Worm (Caenorhabditis elegans) whole organism, L1 larva: Measurements from ENCODE around the gene slc-17.1.

Experiments used
- C04F5.9 ChIP-seq: sonication (generic microtip); optimal IDR thresholded peaks from 2 replicates; lab custom pipeline; 2016; ENCODE audit warnings: missing genetic modification characterization, missing compliant biosample characterization
- C16A3.4 ChIP-seq: fragments of 150-350 bp; optimal IDR thresholded peaks from 2 replicates; lab custom pipeline; 2014; ENCODE audit warnings: missing biosample characterization, missing genetic modification characterization
- C34B4.2 ChIP-seq: sonication (generic microtip); optimal IDR thresholded peaks from 2 replicates; lab custom pipeline; 2017; ENCODE audit warnings: mild to moderate bottlenecking, missing genetic modification characterization, missing compliant biosample characterization
- F16B12.6 ChIP-seq: fragments of 150-350 bp; optimal IDR thresholded peaks from 2 replicates; lab custom pipeline; 2014; ENCODE audit warnings: missing biosample characterization, missing genetic modification characterization
- Y116A8C.19 ChIP-seq: sonication (generic microtip); optimal IDR thresholded peaks from 2 replicates; lab custom pipeline; 2016; ENCODE audit warnings: missing compliant biosample characterization, missing genetic modification characterization, borderline replicate concordance
- aha-1 ChIP-seq: fragments of 150-350 bp; optimal IDR thresholded peaks from 2 replicates; lab custom pipeline; 2014; ENCODE audit warnings: missing biosample characterization, missing genetic modification characterization
- aly-2 ChIP-seq: fragments of 150-350 bp; optimal IDR thresholded peaks from 2 replicates; lab custom pipeline; 2014; ENCODE audit warnings: missing biosample characterization, missing genetic modification characterization
- ama-1 ChIP-seq: fragments of 150-350 bp; optimal IDR thresholded peaks from 2 replicates; lab custom pipeline; 2014
- blmp-1 ChIP-seq: fragments of 150-350 bp; optimal IDR thresholded peaks from 2 replicates; lab custom pipeline; 2014; ENCODE audit warnings: missing biosample characterization, missing genetic modification characterization
- ceh-8 ChIP-seq: fragments of 200-800 bp; sonication (Bioruptor generic); optimal IDR thresholded peaks from 2 replicates; lab custom pipeline; 2018; ENCODE audit warnings: mild to moderate bottlenecking, missing genetic modification characterization, moderate library complexity, missing compliant biosample characterization
- ceh-90 ChIP-seq: sonication (generic microtip); optimal IDR thresholded peaks from 2 replicates; lab custom pipeline; 2016; ENCODE audit warnings: missing genetic modification characterization, missing compliant biosample characterization
- dsc-1 ChIP-seq: sonication (generic microtip); optimal IDR thresholded peaks from 2 replicates; lab custom pipeline; 2016; ENCODE audit warnings: mild to moderate bottlenecking, missing genetic modification characterization, missing compliant biosample characterization
- efl-1 ChIP-seq, 4 experiments: fragments of 150-350 bp; optimal IDR thresholded peaks in 3 of 4; peaks in 1 of 4; 1 replicate in 1 of 4; 2 replicates in 3 of 4; lab custom pipeline; 2014; ENCODE audit warnings: missing biosample characterization in 2 of 4, missing genetic modification characterization in 2 of 4, missing genetic modification reagents in 2 of 4
- efl-3 ChIP-seq: fragments of 200-800 bp; sonication (Bioruptor generic); optimal IDR thresholded peaks from 2 replicates; lab custom pipeline; 2018; ENCODE audit warnings: mild to moderate bottlenecking, missing genetic modification characterization, missing compliant biosample characterization
- egl-27 ChIP-seq, 2 experiments: fragments of 150-350 bp in 1 of 2; sonication (generic microtip); optimal IDR thresholded peaks; 3 replicates each; lab custom pipeline; 2017 to 2018; ENCODE audit warnings: missing biosample characterization in 2 of 2, missing genetic modification characterization in 2 of 2, missing genetic modification reagents in 2 of 2
- elt-2 ChIP-seq: sonication (generic microtip); optimal IDR thresholded peaks from 2 replicates; lab custom pipeline; 2016; ENCODE audit warnings: missing genetic modification characterization, mild to moderate bottlenecking, inconsistent platforms, missing compliant biosample characterization, missing genetic modification reagents
- ets-5 ChIP-seq: fragments of 200-800 bp; sonication (Bioruptor generic); IDR thresholded peaks from 2 replicates; pipeline ENCODE4 v1.3.6; 2022; ENCODE audit warnings: missing genetic modification characterization, missing compliant biosample characterization
- fkh-8 ChIP-seq: sonication (generic microtip); optimal IDR thresholded peaks from 2 replicates; lab custom pipeline; 2016; ENCODE audit warnings: mild to moderate bottlenecking, missing genetic modification characterization, missing compliant biosample characterization
- grh-1 ChIP-seq: fragments of 200-800 bp; sonication (Bioruptor generic); IDR thresholded peaks from 2 replicates; pipeline ENCODE4 v1.3.6; 2022; ENCODE audit warnings: missing genetic modification reagents, missing genetic modification characterization, missing compliant biosample characterization
- hlh-17 ChIP-seq: fragments of 200-800 bp; sonication (Bioruptor generic); optimal IDR thresholded peaks from 2 replicates; lab custom pipeline; 2018; ENCODE audit warnings: missing genetic modification characterization, mild to moderate bottlenecking, missing compliant biosample characterization, moderate library complexity, borderline replicate concordance
- hlh-4 ChIP-seq: sonication (generic microtip); optimal IDR thresholded peaks from 2 replicates; lab custom pipeline; 2016; ENCODE audit warnings: mild to moderate bottlenecking, missing genetic modification characterization, missing compliant biosample characterization
- isw-1 ChIP-seq: fragments of 200-800 bp; sonication (Bioruptor generic); IDR thresholded peaks from 2 replicates; pipeline ENCODE4 v1.3.6; 2022; ENCODE audit warnings: missing genetic modification characterization, missing compliant biosample characterization
- jun-1 ChIP-seq: fragments of 150-350 bp; optimal IDR thresholded peaks from 2 replicates; lab custom pipeline; 2014; ENCODE audit warnings: missing biosample characterization, missing genetic modification reagents, missing genetic modification characterization
- lin-35 ChIP-seq, 2 experiments: fragments of 150-350 bp; optimal IDR thresholded peaks; 2 replicates each; lab custom pipeline; 2014; ENCODE audit warnings: missing biosample characterization in 2 of 2, missing genetic modification characterization in 2 of 2, missing genetic modification reagents in 2 of 2
- lin-39 ChIP-seq: fragments of 150-350 bp; optimal IDR thresholded peaks from 2 replicates; lab custom pipeline; 2014; ENCODE audit warnings: missing biosample characterization, missing genetic modification reagents, missing genetic modification characterization
- mab-9 ChIP-seq: fragments of 200-800 bp; sonication (Bioruptor generic); IDR thresholded peaks from 2 replicates; pipeline ENCODE4 v1.3.6; 2022; ENCODE audit warnings: missing genetic modification reagents, missing genetic modification characterization, missing compliant biosample characterization
- mdl-1 ChIP-seq, 2 experiments: fragments of 150-350 bp; optimal IDR thresholded peaks; 2 replicates each; lab custom pipeline; 2014 to 2017; ENCODE audit warnings: missing biosample characterization in 2 of 2, missing genetic modification characterization in 2 of 2, inconsistent platforms in 1 of 2
- mef-2 ChIP-seq: fragments of 150-350 bp; optimal IDR thresholded peaks from 2 replicates; lab custom pipeline; 2014; ENCODE audit warnings: missing biosample characterization, missing genetic modification characterization
- mep-1 ChIP-seq: fragments of 150-350 bp; optimal IDR thresholded peaks from 2 replicates; lab custom pipeline; 2014; ENCODE audit warnings: missing biosample characterization, missing genetic modification characterization
- nhr-11 ChIP-seq: fragments of 150-350 bp; optimal IDR thresholded peaks from 2 replicates; lab custom pipeline; 2014; ENCODE audit warnings: missing biosample characterization, missing genetic modification characterization
- nhr-12 ChIP-seq: sonication (generic microtip); optimal IDR thresholded peaks from 2 replicates; lab custom pipeline; 2017; ENCODE audit warnings: missing biosample characterization, missing genetic modification characterization
- nhr-19 ChIP-seq: fragments of 200-800 bp; sonication (Bioruptor generic); conservative IDR thresholded peaks from 2 replicates; pipeline ENCODE4 v1.3.6; 2022; ENCODE audit warnings: missing genetic modification characterization, missing compliant biosample characterization
- nhr-20 ChIP-seq: sonication (generic microtip); optimal IDR thresholded peaks from 2 replicates; lab custom pipeline; 2016; ENCODE audit warnings: mild to moderate bottlenecking, missing genetic modification characterization, missing compliant biosample characterization
- nhr-28 ChIP-seq: fragments of 150-350 bp; optimal IDR thresholded peaks from 2 replicates; lab custom pipeline; 2014; ENCODE audit warnings: missing biosample characterization, missing genetic modification characterization
- nhr-76 ChIP-seq: sonication (generic microtip); optimal IDR thresholded peaks from 2 replicates; lab custom pipeline; 2017; ENCODE audit warnings: missing biosample characterization, missing genetic modification characterization
- nhr-77 ChIP-seq: fragments of 150-350 bp; optimal IDR thresholded peaks from 2 replicates; lab custom pipeline; 2014; ENCODE audit warnings: missing biosample characterization, missing genetic modification characterization
- nhr-84 ChIP-seq: sonication (generic microtip); optimal IDR thresholded peaks from 2 replicates; lab custom pipeline; 2017; ENCODE audit warnings: missing biosample characterization, missing genetic modification characterization
- nhr-85 ChIP-seq: sonication (generic microtip); peaks from one replicate; lab custom pipeline; 2016; ENCODE audit warnings: missing genetic modification characterization, inconsistent platforms, missing compliant biosample characterization
- pag-3 ChIP-seq: sonication (generic microtip); optimal IDR thresholded peaks from 2 replicates; lab custom pipeline; 2017; ENCODE audit warnings: missing genetic modification characterization, mild to moderate bottlenecking, missing compliant biosample characterization, antibody characterized with exemption, borderline replicate concordance; ENCODE audit not compliant: insufficient read depth
- pax-3 ChIP-seq: fragments of 200-800 bp; sonication (Bioruptor generic); optimal IDR thresholded peaks from 2 replicates; lab custom pipeline; 2018; ENCODE audit warnings: mild to moderate bottlenecking, missing genetic modification characterization, moderate library complexity, missing compliant biosample characterization
- pqm-1 ChIP-seq: sonication (generic microtip); optimal IDR thresholded peaks from 3 replicates; lab custom pipeline; 2017; ENCODE audit warnings: missing biosample characterization, missing genetic modification characterization
- skn-1 ChIP-seq: fragments of 150-350 bp; optimal IDR thresholded peaks from 2 replicates; lab custom pipeline; 2014; ENCODE audit warnings: missing biosample characterization, missing genetic modification characterization
- snpc-4 ChIP-seq: fragments of 150-350 bp; optimal IDR thresholded peaks from 2 replicates; lab custom pipeline; 2014; ENCODE audit warnings: missing biosample characterization, missing genetic modification characterization
- sox-4 ChIP-seq: sonication (generic microtip); optimal IDR thresholded peaks from 2 replicates; lab custom pipeline; 2016; ENCODE audit warnings: missing genetic modification characterization, missing compliant biosample characterization
- sptf-1 ChIP-seq: fragments of 150-350 bp; optimal IDR thresholded peaks from 2 replicates; lab custom pipeline; 2014; ENCODE audit warnings: missing biosample characterization, missing genetic modification characterization
- swsn-7 ChIP-seq: sonication (generic microtip); optimal IDR thresholded peaks from 2 replicates; lab custom pipeline; 2016; ENCODE audit warnings: missing genetic modification characterization, missing compliant biosample characterization
- tbx-2 ChIP-seq: sonication (generic microtip); optimal IDR thresholded peaks from 2 replicates; lab custom pipeline; 2016; ENCODE audit warnings: missing genetic modification characterization, missing compliant biosample characterization
- tlp-1 ChIP-seq: fragments of 150-350 bp; optimal IDR thresholded peaks from 2 replicates; lab custom pipeline; 2014; ENCODE audit warnings: missing biosample characterization, missing genetic modification characterization
- unc-30 ChIP-seq: sonication (generic microtip); optimal IDR thresholded peaks from 2 replicates; lab custom pipeline; 2017; ENCODE audit warnings: missing biosample characterization, missing genetic modification characterization
- unc-98 ChIP-seq: fragments of 200-800 bp; sonication (Bioruptor generic); IDR thresholded peaks from 2 replicates; pipeline ENCODE4 v1.3.6; 2022; ENCODE audit warnings: missing genetic modification characterization, missing compliant biosample characterization
- ztf-11 ChIP-seq, 2 experiments: sonication (generic microtip); optimal IDR thresholded peaks; 2 replicates each; lab custom pipeline; 2016 to 2017; ENCODE audit warnings: missing genetic modification characterization in 2 of 2, missing biosample characterization in 1 of 2, missing compliant biosample characterization in 1 of 2

Gene slc-17.1

DNA sequence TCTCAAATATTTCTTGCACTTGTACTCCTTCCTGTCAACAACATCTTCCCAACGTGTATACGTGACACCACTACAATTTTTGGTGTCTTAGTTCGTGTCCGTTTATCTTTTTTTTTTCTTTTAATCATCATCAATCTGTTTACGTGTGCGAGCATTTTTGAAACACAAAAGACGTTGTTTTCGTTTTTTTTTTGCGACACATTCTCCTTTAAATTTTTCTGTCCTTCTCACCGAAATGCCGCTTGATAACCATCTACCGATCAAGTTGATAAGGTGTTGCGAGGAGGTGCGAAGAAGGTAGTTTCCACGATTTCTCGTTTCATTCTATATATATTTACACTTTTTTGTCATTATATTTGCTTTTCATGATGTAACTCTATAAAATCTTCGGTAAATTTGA is 45.8 kb upstream of the slc-17.1 start (continued):
- no peak for TF ChIP-seq isw-1 (GFP tag; lab: Robert Waterston, UW)
- no peak for TF ChIP-seq aly-2
- no peak for TF ChIP-seq efl-1 (optimal IDR thresholded peaks at IDR 0.05; lab: Kevin White, UChicago)
- TF ChIP-seq efl-1 (GFP tag; optimal IDR thresholded peaks at IDR 0.05 in 1 of 2; lab: Kevin White, UChicago): no peak
- no peak for TF ChIP-seq jun-1 (tag; lab: Kevin White, UChicago)
- TF ChIP-seq unc-30: no peak
- TF ChIP-seq hlh-17 (GFP tag; lab: Kevin White, UChicago): no peak
- no peak for TF ChIP-seq Y116A8C.19 (tag; lab: Kevin White, UChicago)
- TF ChIP-seq grh-1 (GFP tag; lab: Robert Waterston, UW): no peak
- TF ChIP-seq lin-39 (tag; lab: Kevin White, UChicago): no peak
- no peak for TF ChIP-seq ets-5 (GFP tag; lab: Robert Waterston, UW)
- TF ChIP-seq blmp-1 (tag; lab: Kevin White, UChicago): peak; percentile 62
- no peak for TF ChIP-seq efl-3 (GFP tag; lab: Kevin White, UChicago)
- TF ChIP-seq lin-35 (GFP tag; optimal IDR thresholded peaks at IDR 0.05; lab: Kevin White, UChicago): no peak
- no peak for TF ChIP-seq unc-98
- TF ChIP-seq sptf-1 (tag; lab: Kevin White, UChicago): no peak
- no peak for TF ChIP-seq dsc-1
- TF ChIP-seq hlh-4 (tag; lab: Kevin White, UChicago): no peak
- TF ChIP-seq mef-2 (tag; lab: Kevin White, UChicago): no peak
- TF ChIP-seq sox-4 (tag; lab: Kevin White, UChicago): no peak
- TF ChIP-seq nhr-76 (tag; lab: Kevin White, UChicago): no peak
- peak; percentile 17 for TF ChIP-seq mep-1
- TF ChIP-seq pag-3: no peak
- no peak for TF ChIP-seq ceh-8 (GFP tag; lab: Kevin White, UChicago)
- no peak for TF ChIP-seq nhr-11
- TF ChIP-seq mdl-1 (tag; optimal IDR thresholded peaks at IDR 0.05; lab: Kevin White, UChicago): no peak
- no peak for TF ChIP-seq nhr-19 (GFP tag; lab: Robert Waterston, UW)
- TF ChIP-seq fkh-8: no peak
- no peak for TF ChIP-seq C16A3.4 (tag; lab: Kevin White, UChicago)
- TF ChIP-seq swsn-7: no peak
- TF ChIP-seq snpc-4 (tag; lab: Kevin White, UChicago): no peak
- peak; percentile 24 for TF ChIP-seq elt-2 (tag; lab: Kevin White, UChicago)
- TF ChIP-seq nhr-77: no peak
- TF ChIP-seq C04F5.9 (tag; lab: Kevin White, UChicago): no peak
- no peak for TF ChIP-seq mab-9 (GFP tag; lab: Robert Waterston, UW)
- TF ChIP-seq skn-1 (tag; lab: Kevin White, UChicago): no peak
- TF ChIP-seq F16B12.6 (tag; lab: Kevin White, UChicago): no peak

DNA sequence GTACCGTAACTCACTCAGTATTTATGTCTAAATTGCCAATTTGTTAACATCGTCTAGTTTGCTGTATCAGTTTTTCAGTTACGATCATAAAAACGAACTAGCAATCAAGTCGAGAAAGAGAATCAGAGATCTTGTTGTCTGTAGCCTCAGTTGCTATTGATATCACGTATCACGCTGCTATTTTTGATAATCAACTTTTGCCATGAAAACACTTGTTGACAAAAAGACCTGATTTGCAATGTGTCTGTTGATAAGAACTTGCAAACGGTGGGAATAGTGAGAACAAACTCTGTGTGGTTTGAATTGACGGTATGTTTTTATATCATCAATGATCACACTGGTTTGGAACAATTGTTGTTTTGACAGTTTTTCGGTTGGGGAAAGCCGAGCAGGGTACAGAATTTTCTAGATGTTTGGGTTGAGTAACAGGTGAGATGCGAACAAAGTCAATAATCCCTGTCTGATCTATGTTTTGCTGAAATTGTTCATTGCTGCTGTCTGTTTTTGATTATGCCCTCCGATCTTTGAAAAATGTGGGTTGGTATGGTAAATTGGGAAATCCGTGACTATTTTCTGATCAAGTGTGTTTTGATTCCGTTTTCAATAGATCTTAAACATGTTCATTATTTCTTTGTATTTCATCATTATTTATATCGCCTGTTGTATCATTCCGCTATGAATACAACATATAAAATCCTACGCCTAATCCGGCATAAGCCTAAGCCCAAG is 44.5 kb upstream of the slc-17.1 start:
- no peak for TF ChIP-seq fkh-8
- TF ChIP-seq mab-9 (GFP tag; lab: Robert Waterston, UW): no peak
- no peak for TF ChIP-seq pax-3 (tag; lab: Kevin White, UChicago)
- no peak for TF ChIP-seq nhr-11
- TF ChIP-seq nhr-12: no peak
- peak in 1 of 2 experiments; percentile 30 for TF ChIP-seq lin-35 (GFP tag; optimal IDR thresholded peaks at IDR 0.05; lab: Kevin White, UChicago)
- TF ChIP-seq nhr-19 (GFP tag; lab: Robert Waterston, UW): no peak
- no peak for TF ChIP-seq aha-1
- TF ChIP-seq ama-1 (lab: Kevin White, UChicago): no peak
- no peak for TF ChIP-seq ceh-90 (tag; lab: Kevin White, UChicago)
- TF ChIP-seq unc-98: no peak
- TF ChIP-seq tbx-2: no peak
- TF ChIP-seq ztf-11 (tag; optimal IDR thresholded peaks at IDR 0.05; lab: Kevin White, UChicago): no peak
- no peak for TF ChIP-seq pqm-1 (tag; lab: Kevin White, UChicago)
- TF ChIP-seq dsc-1: no peak
- TF ChIP-seq Y116A8C.19 (tag; lab: Kevin White, UChicago): no peak
- no peak for TF ChIP-seq mef-2 (tag; lab: Kevin White, UChicago)
- no peak for TF ChIP-seq egl-27 (tag; optimal IDR thresholded peaks at IDR 0.05; lab: Kevin White, UChicago)
- TF ChIP-seq blmp-1 (tag; lab: Kevin White, UChicago): peak; percentile 15
- peak; percentile 75 for TF ChIP-seq nhr-85
- no peak for TF ChIP-seq sptf-1 (tag; lab: Kevin White, UChicago)
- TF ChIP-seq C34B4.2 (tag; lab: Kevin White, UChicago): no peak
- TF ChIP-seq mep-1: no peak
- TF ChIP-seq C16A3.4 (tag; lab: Kevin White, UChicago): no peak
- TF ChIP-seq elt-2 (tag; lab: Kevin White, UChicago): peak; percentile 64
- TF ChIP-seq nhr-84: no peak
- TF ChIP-seq tlp-1 (tag; lab: Kevin White, UChicago): no peak
- peak; percentile 54 for TF ChIP-seq nhr-20
- TF ChIP-seq nhr-28 (tag; lab: Kevin White, UChicago): no peak
